Worm (Caenorhabditis elegans) whole organism, L1 larva: ENCODE results near the gene C25E10.10.
A peak's percentile ranks its signal among the peaks of the same experiment; 100 is the strongest.

Source experiments
- C04F5.9 ChIP-seq: sonication (generic microtip); optimal IDR thresholded peaks from 2 replicates; lab custom pipeline; 2016; ENCODE audit warnings: missing genetic modification characterization, missing compliant biosample characterization
- F16B12.6 ChIP-seq: fragments of 150-350 bp; optimal IDR thresholded peaks from 2 replicates; lab custom pipeline; 2014; ENCODE audit warnings: missing biosample characterization, missing genetic modification characterization
- alr-1 ChIP-seq: fragments of 200-800 bp; sonication (Bioruptor generic); optimal IDR thresholded peaks from 2 replicates; lab custom pipeline; 2018; ENCODE audit warnings: borderline replicate concordance, mild to moderate bottlenecking, missing genetic modification characterization, missing compliant biosample characterization
- aly-2 ChIP-seq: fragments of 150-350 bp; optimal IDR thresholded peaks from 2 replicates; lab custom pipeline; 2014; ENCODE audit warnings: missing biosample characterization, missing genetic modification characterization
- blmp-1 ChIP-seq: fragments of 150-350 bp; optimal IDR thresholded peaks from 2 replicates; lab custom pipeline; 2014; ENCODE audit warnings: missing biosample characterization, missing genetic modification characterization
- ceh-8 ChIP-seq: fragments of 200-800 bp; sonication (Bioruptor generic); optimal IDR thresholded peaks from 2 replicates; lab custom pipeline; 2018; ENCODE audit warnings: mild to moderate bottlenecking, missing genetic modification characterization, moderate library complexity, missing compliant biosample characterization
- ceh-82 ChIP-seq, 3 experiments: fragments of 150-350 bp in 1 of 3; sonication (generic microtip) in 2 of 3; optimal IDR thresholded peaks; 2 replicates each; lab custom pipeline; 2014 to 2017; ENCODE audit warnings: missing biosample characterization in 3 of 3, missing genetic modification characterization in 3 of 3
- ceh-88 ChIP-seq: fragments of 200-800 bp; sonication (Bioruptor generic); IDR thresholded peaks from 2 replicates; pipeline ENCODE4 v1.3.6; 2022; ENCODE audit warnings: missing genetic modification characterization, missing compliant biosample characterization
- efl-1 ChIP-seq, 4 experiments: fragments of 150-350 bp; optimal IDR thresholded peaks in 3 of 4; peaks in 1 of 4; 1 replicate in 1 of 4; 2 replicates in 3 of 4; lab custom pipeline; 2014; ENCODE audit warnings: missing biosample characterization in 2 of 4, missing genetic modification characterization in 2 of 4, missing genetic modification reagents in 2 of 4
- efl-3 ChIP-seq: fragments of 200-800 bp; sonication (Bioruptor generic); optimal IDR thresholded peaks from 2 replicates; lab custom pipeline; 2018; ENCODE audit warnings: mild to moderate bottlenecking, missing genetic modification characterization, missing compliant biosample characterization
- egl-13 ChIP-seq: sonication (generic microtip); optimal IDR thresholded peaks from 2 replicates; lab custom pipeline; 2016; ENCODE audit warnings: missing genotype, missing genetic modification reagents, missing genetic modification characterization, missing compliant biosample characterization
- egl-27 ChIP-seq, 2 experiments: fragments of 150-350 bp in 1 of 2; sonication (generic microtip); optimal IDR thresholded peaks; 3 replicates each; lab custom pipeline; 2017 to 2018; ENCODE audit warnings: missing biosample characterization in 2 of 2, missing genetic modification characterization in 2 of 2, missing genetic modification reagents in 2 of 2
- fkh-4 ChIP-seq: sonication (generic microtip); optimal IDR thresholded peaks from 2 replicates; lab custom pipeline; 2016; ENCODE audit warnings: missing compliant biosample characterization, missing genetic modification characterization, borderline replicate concordance
- grh-1 ChIP-seq: fragments of 200-800 bp; sonication (Bioruptor generic); IDR thresholded peaks from 2 replicates; pipeline ENCODE4 v1.3.6; 2022; ENCODE audit warnings: missing genetic modification reagents, missing genetic modification characterization, missing compliant biosample characterization
- lin-13 ChIP-seq: fragments of 150-350 bp; optimal IDR thresholded peaks from 2 replicates; lab custom pipeline; 2014; ENCODE audit warnings: missing biosample characterization, missing genetic modification reagents, missing genetic modification characterization
- lin-15B ChIP-seq: fragments of 150-350 bp; sonication (generic microtip); optimal IDR thresholded peaks from 3 replicates; lab custom pipeline; 2014; ENCODE audit warnings: missing biosample characterization, missing genetic modification characterization
- lin-35 ChIP-seq, 2 experiments: fragments of 150-350 bp; optimal IDR thresholded peaks; 2 replicates each; lab custom pipeline; 2014; ENCODE audit warnings: missing biosample characterization in 2 of 2, missing genetic modification characterization in 2 of 2, missing genetic modification reagents in 2 of 2
- lin-39 ChIP-seq: fragments of 150-350 bp; optimal IDR thresholded peaks from 2 replicates; lab custom pipeline; 2014; ENCODE audit warnings: missing biosample characterization, missing genetic modification reagents, missing genetic modification characterization
- lsy-2 ChIP-seq, 2 experiments: fragments of 150-350 bp; optimal IDR thresholded peaks; 2 replicates each; lab custom pipeline; 2014; ENCODE audit warnings: missing biosample characterization in 2 of 2, missing genetic modification characterization in 2 of 2
- mab-9 ChIP-seq: fragments of 200-800 bp; sonication (Bioruptor generic); IDR thresholded peaks from 2 replicates; pipeline ENCODE4 v1.3.6; 2022; ENCODE audit warnings: missing genetic modification reagents, missing genetic modification characterization, missing compliant biosample characterization
- nhr-12 ChIP-seq: sonication (generic microtip); optimal IDR thresholded peaks from 2 replicates; lab custom pipeline; 2017; ENCODE audit warnings: missing biosample characterization, missing genetic modification characterization
- nhr-19 ChIP-seq: fragments of 200-800 bp; sonication (Bioruptor generic); conservative IDR thresholded peaks from 2 replicates; pipeline ENCODE4 v1.3.6; 2022; ENCODE audit warnings: missing genetic modification characterization, missing compliant biosample characterization
- nhr-20 ChIP-seq: sonication (generic microtip); optimal IDR thresholded peaks from 2 replicates; lab custom pipeline; 2016; ENCODE audit warnings: mild to moderate bottlenecking, missing genetic modification characterization, missing compliant biosample characterization
- nhr-76 ChIP-seq: sonication (generic microtip); optimal IDR thresholded peaks from 2 replicates; lab custom pipeline; 2017; ENCODE audit warnings: missing biosample characterization, missing genetic modification characterization
- nhr-77 ChIP-seq: fragments of 150-350 bp; optimal IDR thresholded peaks from 2 replicates; lab custom pipeline; 2014; ENCODE audit warnings: missing biosample characterization, missing genetic modification characterization
- nhr-84 ChIP-seq: sonication (generic microtip); optimal IDR thresholded peaks from 2 replicates; lab custom pipeline; 2017; ENCODE audit warnings: missing biosample characterization, missing genetic modification characterization
- pax-3 ChIP-seq: fragments of 200-800 bp; sonication (Bioruptor generic); optimal IDR thresholded peaks from 2 replicates; lab custom pipeline; 2018; ENCODE audit warnings: mild to moderate bottlenecking, missing genetic modification characterization, moderate library complexity, missing compliant biosample characterization
- pqm-1 ChIP-seq: sonication (generic microtip); optimal IDR thresholded peaks from 3 replicates; lab custom pipeline; 2017; ENCODE audit warnings: missing biosample characterization, missing genetic modification characterization
- skn-1 ChIP-seq: fragments of 150-350 bp; optimal IDR thresholded peaks from 2 replicates; lab custom pipeline; 2014; ENCODE audit warnings: missing biosample characterization, missing genetic modification characterization
- unc-130 ChIP-seq: fragments of 150-350 bp; optimal IDR thresholded peaks from 2 replicates; lab custom pipeline; 2017; ENCODE audit warnings: missing biosample characterization, missing genetic modification characterization, inconsistent platforms
- unc-62 ChIP-seq: fragments of 150-350 bp; optimal IDR thresholded peaks from 2 replicates; lab custom pipeline; 2014; ENCODE audit warnings: missing biosample characterization, missing genetic modification reagents, missing genetic modification characterization
- unc-86 ChIP-seq: sonication (generic microtip); optimal IDR thresholded peaks from 2 replicates; lab custom pipeline; 2016; ENCODE audit warnings: missing genetic modification characterization, missing compliant biosample characterization
- vab-15 ChIP-seq: sonication (generic microtip); optimal IDR thresholded peaks from 2 replicates; lab custom pipeline; 2017; ENCODE audit warnings: missing genotype, mild to moderate bottlenecking, missing genetic modification characterization, missing compliant biosample characterization
- xbp-1 ChIP-seq: sonication (generic microtip); optimal IDR thresholded peaks from 2 replicates; lab custom pipeline; 2016; ENCODE audit warnings: missing genetic modification characterization, missing compliant biosample characterization
- ztf-11 ChIP-seq, 2 experiments: sonication (generic microtip); optimal IDR thresholded peaks; 2 replicates each; lab custom pipeline; 2016 to 2017; ENCODE audit warnings: missing genetic modification characterization in 2 of 2, missing biosample characterization in 1 of 2, missing compliant biosample characterization in 1 of 2

Gene C25E10.10

ce11 chrV:9044871-9045270 is 11.3 kb downstream of the C25E10.10 start, which contains the start of gene nhr-30:
nhr-30 (plus strand) TSS chrV:9045171.
- TF ChIP-seq egl-27 (tag; optimal IDR thresholded peaks at IDR 0.05; lab: Kevin White, UChicago) = no peak
- TF ChIP-seq alr-1 = no peak
- no peak for TF ChIP-seq aly-2 (tag; lab: Kevin White, UChicago)
- no peak for TF ChIP-seq ceh-8 (GFP tag; lab: Kevin White, UChicago)
- no peak for TF ChIP-seq nhr-77
- TF ChIP-seq lin-35 (GFP tag; optimal IDR thresholded peaks at IDR 0.05; lab: Kevin White, UChicago) = no peak
- no peak for TF ChIP-seq unc-62
- no peak for TF ChIP-seq egl-13 (tag; lab: Kevin White, UChicago)
- TF ChIP-seq nhr-20 = no peak
- no peak for TF ChIP-seq pqm-1 (tag; lab: Kevin White, UChicago)
- no peak for TF ChIP-seq nhr-12 (tag; lab: Kevin White, UChicago)
- TF ChIP-seq grh-1 (GFP tag; lab: Robert Waterston, UW) = no peak
- no peak for TF ChIP-seq lin-39
- TF ChIP-seq lin-13 (GFP tag; lab: Kevin White, UChicago) = no peak

ce11 chrV:9041030-9041429 is 15.1 kb downstream of the C25E10.10 start, which contains the start of gene cyp-33B1:
cyp-33B1 (plus strand) TSS chrV:9041330.
- TF ChIP-seq C04F5.9 = no peak
- TF ChIP-seq lin-15B (tag; lab: Kevin White, UChicago) = no peak
- TF ChIP-seq aly-2 (tag; lab: Kevin White, UChicago) = no peak
- TF ChIP-seq xbp-1 (tag; lab: Kevin White, UChicago) = no peak
- no peak for TF ChIP-seq pax-3
- TF ChIP-seq fkh-4 (tag; lab: Kevin White, UChicago) = no peak
- TF ChIP-seq vab-15 (tag; lab: Kevin White, UChicago) = no peak
- no peak for TF ChIP-seq egl-27 (tag; optimal IDR thresholded peaks at IDR 0.05; lab: Kevin White, UChicago)
- no peak for TF ChIP-seq unc-86
- TF ChIP-seq ztf-11 (tag; optimal IDR thresholded peaks at IDR 0.05; lab: Kevin White, UChicago) = no peak
- TF ChIP-seq, all 84 proteins: peak for 0

ce11 chrV:9035685-9036084 is 20.5 kb downstream of the C25E10.10 start, which contains the start of gene srsx-34:
srsx-34 (plus strand) TSS chrV:9035985.
- TF ChIP-seq nhr-19 (GFP tag; lab: Robert Waterston, UW) (no peak), efl-3 (GFP tag; lab: Kevin White, UChicago) (no peak), nhr-76 (tag; lab: Kevin White, UChicago) (no peak), alr-1 (no peak), F16B12.6 (tag; lab: Kevin White, UChicago) (no peak), nhr-84 (tag; lab: Kevin White, UChicago) (no peak), unc-130 (tag; lab: Kevin White, UChicago) (no peak), mab-9 (GFP tag; lab: Robert Waterston, UW) (no peak), lin-15B (tag; lab: Kevin White, UChicago) (no peak), ceh-8 (GFP tag; lab: Kevin White, UChicago) (no peak), ceh-82 (tag; optimal IDR thresholded peaks at IDR 0.05; lab: Kevin White, UChicago) (no peak), ceh-88 (GFP tag; lab: Robert Waterston, UW) (no peak), skn-1 (tag; lab: Kevin White, UChicago) (no peak), egl-13 (tag; lab: Kevin White, UChicago) (no peak), lsy-2 (tag; optimal IDR thresholded peaks at IDR 0.05; lab: Kevin White, UChicago) (no peak), grh-1 (GFP tag; lab: Robert Waterston, UW) (no peak)

- no peak for TF ChIP-seq ceh-8 (GFP tag; lab: Kevin White, UChicago)
- TF ChIP-seq blmp-1 (tag; lab: Kevin White, UChicago) = peak; percentile 33
- no peak for TF ChIP-seq efl-1 (optimal IDR thresholded peaks at IDR 0.05; lab: Kevin White, UChicago)
- peak in 1 of 2 experiments; percentile 43 for TF ChIP-seq efl-1 (GFP tag; optimal IDR thresholded peaks at IDR 0.05 in 1 of 2; lab: Kevin White, UChicago)
Observed at ce11 chrV:9033267-9033666, 22.9 kb downstream of the C25E10.10 start, which contains the start of gene C25E10.4. C25E10.4 (plus strand) TSS chrV:9033567.
